Worm (Caenorhabditis elegans): ENCODE data around the gene C32A9.1.

The C32A9.1 gene

ce11 chrX:10274470-10274869 lies 14.5 kb upstream of the C32A9.1 start:
- TF ChIP-seq cnd-1 (tag; optimal IDR thresholded peaks at IDR 0.05) (no peak), M03D4.4 (tag; optimal IDR thresholded peaks at IDR 0.05) (no peak), nhr-28 (tag; optimal IDR thresholded peaks at IDR 0.05) (no peak), mls-2 (tag; optimal IDR thresholded peaks at IDR 0.05) (no peak), elt-1 (tag; optimal IDR thresholded peaks at IDR 0.05; ENCODE audit: borderline replicate concordance, insufficient read depth) (no peak), ces-1 (GFP tag; optimal IDR thresholded peaks at IDR 0.05) (no peak), ztf-11 (tag; optimal IDR thresholded peaks at IDR 0.05) (no peak), mep-1 (tag; optimal IDR thresholded peaks at IDR 0.05) (no peak), snpc-4 (tag; optimal IDR thresholded peaks at IDR 0.05) (no peak)

ce11 chrX:10273392-10273791 lies 13.5 kb upstream of the C32A9.1 start, which contains the start of gene F41E7.2:
Gene F41E7.2 (plus strand): TSS chrX:10273692.
- TF ChIP-seq lin-32 (GFP tag; optimal IDR thresholded peaks at IDR 0.05) = no peak
- no peak for TF ChIP-seq nhr-28 (tag; optimal IDR thresholded peaks at IDR 0.05)
- no peak for TF ChIP-seq zip-8 (tag; optimal IDR thresholded peaks at IDR 0.05)
- no peak for TF ChIP-seq sptf-1 (tag; optimal IDR thresholded peaks at IDR 0.05)
- TF ChIP-seq snpc-4 (tag; optimal IDR thresholded peaks at IDR 0.05) = no peak
- no peak for TF ChIP-seq mab-5 (tag; optimal IDR thresholded peaks at IDR 0.05)
- TF ChIP-seq flh-1 (GFP tag; optimal IDR thresholded peaks at IDR 0.05) = no peak

ce11 chrX:10262299-10262698 lies 2.4 kb upstream of the C32A9.1 start:
- no peak for TF ChIP-seq ceh-83 (GFP tag; optimal IDR thresholded peaks at IDR 0.05)
- no peak for TF ChIP-seq hlh-1 (tag; optimal IDR thresholded peaks at IDR 0.05)
- TF ChIP-seq ceh-43 (GFP tag; optimal IDR thresholded peaks at IDR 0.05) = no peak
- no peak for TF ChIP-seq nhr-28 (tag; optimal IDR thresholded peaks at IDR 0.05)
- TF ChIP-seq unc-62 (GFP tag; optimal IDR thresholded peaks at IDR 0.05) = no peak
- TF ChIP-seq tbx-8 (GFP tag; optimal IDR thresholded peaks at IDR 0.05) = no peak
- TF ChIP-seq lin-13 (tag; optimal IDR thresholded peaks at IDR 0.05) = no peak
- no peak for TF ChIP-seq ham-2 (GFP tag; optimal IDR thresholded peaks at IDR 0.05)
- TF ChIP-seq flh-1 (GFP tag; optimal IDR thresholded peaks at IDR 0.05) = no peak
- no peak for TF ChIP-seq unc-39 (tag; optimal IDR thresholded peaks at IDR 0.05)
- TF ChIP-seq unc-120 (tag; optimal IDR thresholded peaks at IDR 0.05; ENCODE audit: poor library complexity, severe bottlenecking) = no peak
- no peak for TF ChIP-seq ztf-11 (tag; optimal IDR thresholded peaks at IDR 0.05)
- TF ChIP-seq nhr-2 (tag; optimal IDR thresholded peaks at IDR 0.05) = no peak

ce11 chrX:10254068-10254467 lies 5.9 kb downstream of the C32A9.1 start:
- TF ChIP-seq nhr-2 (tag; optimal IDR thresholded peaks at IDR 0.05) (no peak), unc-120 (tag; optimal IDR thresholded peaks at IDR 0.05; ENCODE audit: poor library complexity, severe bottlenecking) (peak; percentile 9), unc-62 (GFP tag; optimal IDR thresholded peaks at IDR 0.05) (peak; percentile 25), sem-2 (GFP tag; optimal IDR thresholded peaks at IDR 0.05) (no peak), tbx-8 (GFP tag; optimal IDR thresholded peaks at IDR 0.05) (no peak), ceh-39 (tag; optimal IDR thresholded peaks at IDR 0.05) (no peak), M03D4.4 (tag; optimal IDR thresholded peaks at IDR 0.05) (no peak), snpc-4 (tag; optimal IDR thresholded peaks at IDR 0.05) (no peak), nhr-28 (tag; optimal IDR thresholded peaks at IDR 0.05) (no peak), nhr-237 (tag; optimal IDR thresholded peaks at IDR 0.05) (no peak)

- TF ChIP-seq tbx-8 (GFP tag; optimal IDR thresholded peaks at IDR 0.05) (no peak), unc-120 (tag; optimal IDR thresholded peaks at IDR 0.05; ENCODE audit: poor library complexity, severe bottlenecking) (peak; percentile 0)
These were observed 7.2 kb downstream of the C32A9.1 start, which contains the start of gene C14H10.2 for ce11 chrX:10252781-10253180. Gene C14H10.2 (minus strand): TSS chrX:10252881.

ce11 chrX:10249685-10250084 lies 10.2 kb downstream of the C32A9.1 start:
- TF ChIP-seq nhr-2 (tag; optimal IDR thresholded peaks at IDR 0.05) = peak; percentile 54
- TF ChIP-seq ceh-39 (tag; optimal IDR thresholded peaks at IDR 0.05) = no peak

ce11 chrX:10245617-10246016 lies 14.3 kb downstream of the C32A9.1 start:
- no peak for TF ChIP-seq mls-2 (tag; optimal IDR thresholded peaks at IDR 0.05)
- no peak for TF ChIP-seq sptf-1 (tag; optimal IDR thresholded peaks at IDR 0.05)
- no peak for TF ChIP-seq hlh-1 (tag; optimal IDR thresholded peaks at IDR 0.05)
- TF ChIP-seq blmp-1 (tag; optimal IDR thresholded peaks at IDR 0.05) = no peak
- no peak for TF ChIP-seq drap-1 (GFP tag; optimal IDR thresholded peaks at IDR 0.05)
- no peak for TF ChIP-seq elt-1 (tag; optimal IDR thresholded peaks at IDR 0.05; ENCODE audit: borderline replicate concordance, insufficient read depth)
- TF ChIP-seq bed-3 (GFP tag; optimal IDR thresholded peaks at IDR 0.05) = no peak
- no peak for TF ChIP-seq zip-8 (tag; optimal IDR thresholded peaks at IDR 0.05)
- no peak for TF ChIP-seq elt-3 (tag; optimal IDR thresholded peaks at IDR 0.05)
- no peak for TF ChIP-seq sem-2 (GFP tag; optimal IDR thresholded peaks at IDR 0.05)
- no peak for TF ChIP-seq M03D4.4 (tag; optimal IDR thresholded peaks at IDR 0.05)
- TF ChIP-seq unc-39 (tag; optimal IDR thresholded peaks at IDR 0.05) = no peak
- no peak for TF ChIP-seq nhr-76 (tag; optimal IDR thresholded peaks at IDR 0.05)
- no peak for TF ChIP-seq mab-5 (tag; optimal IDR thresholded peaks at IDR 0.05)
- no peak for TF ChIP-seq pha-4 (tag; optimal IDR thresholded peaks at IDR 0.05)
- no peak for TF ChIP-seq nhr-237 (tag; optimal IDR thresholded peaks at IDR 0.05)
- no peak for TF ChIP-seq nhr-12 (tag; optimal IDR thresholded peaks at IDR 0.05)
